Worm (Caenorhabditis elegans): ENCODE results near the gene tra-2.

The tra-2 gene

ce11 chrII:6936528-6936927 is 28.9 kb downstream of the tra-2 start:
- TF ChIP-seq elt-2 (tag; optimal IDR thresholded peaks at IDR 0.05) (no peak), pqm-1 (tag; optimal IDR thresholded peaks at IDR 0.05) (peak; percentile 9)

ce11 chrII:6935975-6936374 is 29.5 kb downstream of the tra-2 start:
- TF ChIP-seq R02D3.7 (tag; optimal IDR thresholded peaks at IDR 0.05): no peak
- TF ChIP-seq unc-62 (GFP tag; optimal IDR thresholded peaks at IDR 0.05): no peak
- no peak for TF ChIP-seq skn-1 (tag; optimal IDR thresholded peaks at IDR 0.05)
- no peak for TF ChIP-seq tbx-2 (tag; optimal IDR thresholded peaks at IDR 0.05)
- TF ChIP-seq elt-3 (tag; optimal IDR thresholded peaks at IDR 0.05): no peak
- TF ChIP-seq fkh-2 (tag; optimal IDR thresholded peaks at IDR 0.05): no peak

ce11 chrII:6934729-6935128 is 30.7 kb downstream of the tra-2 start:
- TF ChIP-seq ztf-4 (tag; optimal IDR thresholded peaks at IDR 0.05) (no peak), nhr-76 (tag; optimal IDR thresholded peaks at IDR 0.05) (no peak), ama-1 (optimal IDR thresholded peaks at IDR 0.05) (no peak), R02D3.7 (tag; optimal IDR thresholded peaks at IDR 0.05) (no peak), lsy-12 (tag; optimal IDR thresholded peaks at IDR 0.05) (no peak), tbx-2 (tag; optimal IDR thresholded peaks at IDR 0.05) (no peak), ceh-82 (tag; optimal IDR thresholded peaks at IDR 0.05) (no peak), nhr-237 (tag; optimal IDR thresholded peaks at IDR 0.05) (no peak), elt-3 (tag; optimal IDR thresholded peaks at IDR 0.05) (no peak), eor-1 (tag; optimal IDR thresholded peaks at IDR 0.05) (no peak), pha-4 (tag; optimal IDR thresholded peaks at IDR 0.05) (peak; percentile 43), lin-39 (tag; optimal IDR thresholded peaks at IDR 0.05) (peak; percentile 46), snpc-4 (tag; optimal IDR thresholded peaks at IDR 0.05) (no peak), nhr-67 (tag; optimal IDR thresholded peaks at IDR 0.05) (no peak), zag-1 (tag; optimal IDR thresholded peaks at IDR 0.05) (no peak)

- TF ChIP-seq fos-1 (tag; optimal IDR thresholded peaks at IDR 0.05) (no peak), ceh-28 (tag; optimal IDR thresholded peaks at IDR 0.05) (peak; percentile 70), pqm-1 (tag; optimal IDR thresholded peaks at IDR 0.05) (no peak), daf-12 (tag; optimal IDR thresholded peaks at IDR 0.05) (no peak), fkh-2 (tag; optimal IDR thresholded peaks at IDR 0.05) (no peak), hmg-11 (tag; optimal IDR thresholded peaks at IDR 0.05) (no peak), pha-4 (tag; optimal IDR thresholded peaks at IDR 0.05) (peak; percentile 13), eor-1 (tag; optimal IDR thresholded peaks at IDR 0.05) (no peak)
These were observed 32.5 kb downstream of the tra-2 start for ce11 chrII:6932978-6933377.

- no peak for TF ChIP-seq hmg-11 (tag; optimal IDR thresholded peaks at IDR 0.05)
- TF ChIP-seq unc-39 (tag; optimal IDR thresholded peaks at IDR 0.05): no peak
- no peak for TF ChIP-seq egl-5 (tag; optimal IDR thresholded peaks at IDR 0.05)
- TF ChIP-seq elt-2 (tag; optimal IDR thresholded peaks at IDR 0.05): peak; percentile 1
- TF ChIP-seq pha-4 (tag; optimal IDR thresholded peaks at IDR 0.05): peak; percentile 4
- no peak for TF ChIP-seq skn-1 (tag; optimal IDR thresholded peaks at IDR 0.05)
- peak; percentile 28 for TF ChIP-seq nfya-1 (tag; optimal IDR thresholded peaks at IDR 0.05; ENCODE audit: insufficient read depth)
- no peak for TF ChIP-seq nhr-28 (tag; optimal IDR thresholded peaks at IDR 0.05)
- no peak for TF ChIP-seq nhr-237 (tag; optimal IDR thresholded peaks at IDR 0.05)
- no peak for TF ChIP-seq nhr-67 (tag; optimal IDR thresholded peaks at IDR 0.05)
- no peak for TF ChIP-seq mdl-1 (tag; optimal IDR thresholded peaks at IDR 0.05)
These were observed 35.4 kb downstream of the tra-2 start for ce11 chrII:6930072-6930471.

ce11 chrII:6928416-6928815 is 37.1 kb downstream of the tra-2 start, which contains the start of gene flcn-1:
flcn-1 (plus strand) TSS chrII:6928763.
- no peak for TF ChIP-seq skn-1 (tag; optimal IDR thresholded peaks at IDR 0.05)
- peak; percentile 57 for TF ChIP-seq nfya-1 (tag; optimal IDR thresholded peaks at IDR 0.05; ENCODE audit: insufficient read depth)
- peak; percentile 47 for TF ChIP-seq pha-4 (tag; optimal IDR thresholded peaks at IDR 0.05)
- TF ChIP-seq hmg-11 (tag; optimal IDR thresholded peaks at IDR 0.05): peak; percentile 64
- peak; percentile 2 for TF ChIP-seq pqm-1 (tag; optimal IDR thresholded peaks at IDR 0.05)
- no peak for TF ChIP-seq aly-2 (tag; optimal IDR thresholded peaks at IDR 0.05)
- peak; percentile 50 for TF ChIP-seq elt-2 (tag; optimal IDR thresholded peaks at IDR 0.05)
- peak; percentile 3 for TF ChIP-seq lsy-12 (tag; optimal IDR thresholded peaks at IDR 0.05)
- peak; percentile 43 for TF ChIP-seq snpc-4 (tag; optimal IDR thresholded peaks at IDR 0.05)

ce11 chrII:6927603-6928002 is 37.9 kb downstream of the tra-2 start, which contains the start of gene F22D3.4:
F22D3.4 (minus strand) TSS chrII:6927603.
- TF ChIP-seq elt-2 (tag; optimal IDR thresholded peaks at IDR 0.05): peak; percentile 21
- TF ChIP-seq elt-3 (tag; optimal IDR thresholded peaks at IDR 0.05): no peak
- TF ChIP-seq jun-1 (tag; optimal IDR thresholded peaks at IDR 0.05): no peak
- no peak for TF ChIP-seq snpc-4 (tag; optimal IDR thresholded peaks at IDR 0.05)
- no peak for TF ChIP-seq pqm-1 (tag; optimal IDR thresholded peaks at IDR 0.05)

All from whole organism, L3 larva.